Worm (Caenorhabditis elegans): ENCODE measurements around the gene cct-5.

cct-5 gene

ce11 chrIII:4470793-4471192 lies 37.1 kb downstream of the cct-5 start (continued):
- TF ChIP-seq nhr-12 (tag; optimal IDR thresholded peaks at IDR 0.05) (no peak), nhr-90 (tag; optimal IDR thresholded peaks at IDR 0.05; ENCODE audit: poor library complexity) (peak; percentile 58), nhr-28 (tag; optimal IDR thresholded peaks at IDR 0.05) (no peak), lsy-2 (tag; optimal IDR thresholded peaks at IDR 0.05) (peak; percentile 73 to 79), ceh-88 (GFP tag; IDR thresholded peaks at IDR 0.05) (no peak), irx-1 (tag; optimal IDR thresholded peaks at IDR 0.05) (no peak), skn-1 (tag; optimal IDR thresholded peaks at IDR 0.05) (peak; percentile 26), nhr-237 (tag; optimal IDR thresholded peaks at IDR 0.05) (no peak), zag-1 (tag; optimal IDR thresholded peaks at IDR 0.05) (no peak)

ce11 chrIII:4468812-4469211 lies 39.1 kb downstream of the cct-5 start, which contains the start of gene mstr-2:
Gene mstr-2, plus strand, starts transcription at chrIII:4469112.
- TF ChIP-seq ceh-82 (tag; optimal IDR thresholded peaks at IDR 0.05) (no peak), C34B4.2 (tag; optimal IDR thresholded peaks at IDR 0.05) (no peak), nhr-20 (tag; optimal IDR thresholded peaks at IDR 0.05) (no peak)

- TF ChIP-seq nhr-19 (GFP tag; conservative IDR thresholded peaks at IDR 0.05): no peak
- no peak for TF ChIP-seq nhr-77 (tag; optimal IDR thresholded peaks at IDR 0.05)
- no peak for TF ChIP-seq elt-2 (tag; optimal IDR thresholded peaks at IDR 0.05)
- no peak for TF ChIP-seq efl-1 (optimal IDR thresholded peaks at IDR 0.05)
- TF ChIP-seq efl-1 (GFP tag; optimal IDR thresholded peaks at IDR 0.05 in 1 of 2): no peak
- no peak for TF ChIP-seq unc-98 (GFP tag; IDR thresholded peaks at IDR 0.05)
- TF ChIP-seq pax-3 (tag; optimal IDR thresholded peaks at IDR 0.05): no peak
- TF ChIP-seq jun-1 (tag; optimal IDR thresholded peaks at IDR 0.05): no peak
- TF ChIP-seq tlp-1 (tag; optimal IDR thresholded peaks at IDR 0.05): no peak
- TF ChIP-seq vab-15 (tag; optimal IDR thresholded peaks at IDR 0.05): no peak
- no peak for TF ChIP-seq dsc-1 (tag; optimal IDR thresholded peaks at IDR 0.05)
- TF ChIP-seq nhr-12 (tag; optimal IDR thresholded peaks at IDR 0.05): no peak
- TF ChIP-seq ceh-88 (GFP tag; IDR thresholded peaks at IDR 0.05): no peak
- no peak for TF ChIP-seq swsn-7 (tag; optimal IDR thresholded peaks at IDR 0.05)
- TF ChIP-seq nhr-28 (tag; optimal IDR thresholded peaks at IDR 0.05): no peak
- no peak for TF ChIP-seq sox-4 (tag; optimal IDR thresholded peaks at IDR 0.05)
- TF ChIP-seq hlh-17 (GFP tag; optimal IDR thresholded peaks at IDR 0.05; ENCODE audit: borderline replicate concordance): no peak
- no peak for TF ChIP-seq snpc-4 (tag; optimal IDR thresholded peaks at IDR 0.05)
- no peak for TF ChIP-seq mep-1 (tag; optimal IDR thresholded peaks at IDR 0.05)
- no peak for TF ChIP-seq alr-1 (tag; optimal IDR thresholded peaks at IDR 0.05; ENCODE audit: borderline replicate concordance)
- TF ChIP-seq snu-23 (GFP tag; optimal IDR thresholded peaks at IDR 0.05): no peak
Measured at ce11 chrIII:4468390-4468789, 39.5 kb downstream of the cct-5 start.

ce11 chrIII:4467277-4467676 lies 40.6 kb downstream of the cct-5 start, which contains the start of gene ndg-4:
Gene ndg-4, minus strand, starts transcription at chrIII:4467377.
- TF ChIP-seq nhr-11 (tag; optimal IDR thresholded peaks at IDR 0.05) (no peak), ceh-90 (tag; optimal IDR thresholded peaks at IDR 0.05) (no peak), blmp-1 (tag; optimal IDR thresholded peaks at IDR 0.05) (peak; percentile 17)

- TF ChIP-seq ceh-63 (GFP tag; optimal IDR thresholded peaks at IDR 0.05) (no peak), hlh-4 (tag; optimal IDR thresholded peaks at IDR 0.05) (no peak), vab-15 (tag; optimal IDR thresholded peaks at IDR 0.05) (no peak), alr-1 (tag; optimal IDR thresholded peaks at IDR 0.05; ENCODE audit: borderline replicate concordance) (no peak), sup-37 (GFP tag; optimal IDR thresholded peaks at IDR 0.05) (no peak), hlh-17 (GFP tag; optimal IDR thresholded peaks at IDR 0.05; ENCODE audit: borderline replicate concordance) (no peak), jun-1 (tag; optimal IDR thresholded peaks at IDR 0.05) (no peak), unc-98 (GFP tag; IDR thresholded peaks at IDR 0.05) (no peak)
Measured at ce11 chrIII:4461337-4461736, 46.6 kb downstream of the cct-5 start.

Data from whole organism, L1 larva.